Fruit fly (Drosophila melanogaster): ENCODE results near the gene Uros1.

Gene Uros1

DNA sequence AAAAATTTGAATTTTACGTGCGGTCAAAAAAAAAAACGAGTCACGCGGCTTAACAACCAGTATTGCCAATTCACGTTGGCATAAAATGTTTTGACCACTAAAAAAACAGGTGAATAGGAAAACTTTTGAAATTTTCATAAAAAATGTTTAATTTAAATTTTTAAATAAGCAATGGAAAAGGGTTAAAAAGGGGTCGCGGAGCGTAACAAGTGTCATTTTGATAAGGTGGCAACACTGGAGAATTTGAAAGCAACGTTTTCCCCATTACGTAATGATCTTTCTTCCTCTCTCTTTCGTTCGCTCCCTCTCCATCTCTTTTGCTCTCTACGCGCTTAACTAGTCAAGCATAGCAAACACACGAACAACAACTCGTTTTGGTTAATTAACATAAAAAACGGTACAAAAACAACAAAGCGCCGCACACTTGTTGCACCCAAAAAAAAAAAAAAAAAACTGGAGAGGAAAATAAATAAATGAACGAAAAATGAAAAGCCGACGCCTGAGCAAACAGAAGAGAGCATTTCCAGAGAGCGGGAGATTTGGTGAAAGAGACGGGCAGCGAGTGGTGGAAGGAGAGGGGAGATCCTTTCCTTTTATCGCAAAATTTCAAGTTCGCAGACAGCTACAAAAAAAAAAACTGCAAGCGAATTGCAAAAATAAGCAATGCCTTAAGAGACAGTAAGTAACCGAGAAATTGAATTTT lies 5.6 kb downstream of the Uros1 start (continued):
- TF ChIP-seq CG2120 (GFP tag; optimal IDR thresholded peaks at IDR 0.05) (peak; percentile 67), CG7745 (tag; optimal IDR thresholded peaks at IDR 0.05) (no peak), nau (GFP tag; optimal IDR thresholded peaks at IDR 0.05) (peak; percentile 68), unc-4 (GFP tag; IDR thresholded peaks at IDR 0.05; ENCODE audit: partially characterized antibody) (no peak), CG30403 (GFP tag; optimal IDR thresholded peaks at IDR 0.05) (peak; percentile 69), rib (GFP tag; IDR thresholded peaks at IDR 0.05) (no peak), CG3847 (GFP tag; IDR thresholded peaks at IDR 0.05) (no peak), CG2678 (tag; optimal IDR thresholded peaks at IDR 0.05) (peak; percentile 87), Adf1 (GFP tag; IDR thresholded peaks at IDR 0.05) (peak; percentile 37; the same call in 1 of the 2 replicates), esg (GFP tag; conservative IDR thresholded peaks at IDR 0.05) (peak; percentile 72), sim (GFP tag; IDR thresholded peaks at IDR 0.05) (no peak), btn (GFP tag; optimal IDR thresholded peaks at IDR 0.05) (peak; percentile 42), CG17829 (tag; optimal IDR thresholded peaks at IDR 0.05) (peak; percentile 78), croc (GFP tag; conservative IDR thresholded peaks at IDR 0.05) (peak; percentile 72), Taf1 (GFP tag; IDR thresholded peaks at IDR 0.05) (no peak), chn (GFP tag; optimal IDR thresholded peaks at IDR 0.05) (peak; percentile 70), gfzf (GFP tag; optimal IDR thresholded peaks at IDR 0.05) (no peak), CG12155 (GFP tag; optimal IDR thresholded peaks at IDR 0.05) (peak; percentile 67), MTF-1 (GFP tag; optimal IDR thresholded peaks at IDR 0.05; ENCODE audit: borderline replicate concordance) (peak; percentile 34), Xbp1 (GFP tag; optimal IDR thresholded peaks at IDR 0.05) (peak; percentile 76), shn (GFP tag; optimal IDR thresholded peaks at IDR 0.05) (peak; percentile 7), CG17568 (GFP tag; optimal IDR thresholded peaks at IDR 0.05) (peak; percentile 61), zfh2 (GFP tag; optimal IDR thresholded peaks at IDR 0.05) (peak; percentile 41), danr (GFP tag; IDR thresholded peaks at IDR 0.05) (peak; percentile 52; the same call in 1 of the 2 replicates), CG4328 (GFP tag; optimal IDR thresholded peaks at IDR 0.05) (peak; percentile 47), Hand (GFP tag; optimal IDR thresholded peaks at IDR 0.05) (peak; percentile 52), Dref (GFP tag; IDR thresholded peaks at IDR 0.05) (no peak), CG31224 (GFP tag; IDR thresholded peaks at IDR 0.05) (peak; percentile 36; the same call in 1 of the 2 replicates), ase (GFP tag; IDR thresholded peaks at IDR 0.05) (peak; percentile 76; the same call in 2 of the 3 replicates), Spps (tag; optimal IDR thresholded peaks at IDR 0.05) (peak; percentile 49), crol (GFP tag; IDR thresholded peaks at IDR 0.05) (no peak), CG9876 (GFP tag; optimal IDR thresholded peaks at IDR 0.05) (no peak), CG8944 (GFP tag; optimal IDR thresholded peaks at IDR 0.05) (peak; percentile 32), CG4730 (GFP tag; IDR thresholded peaks at IDR 0.05) (peak; percentile 52; the same call in 1 of the 2 replicates), salm (tag; optimal IDR thresholded peaks at IDR 0.05) (peak; percentile 77), zfh1 (GFP tag; IDR thresholded peaks at IDR 0.05) (peak; percentile 85), Hsf (GFP tag; optimal IDR thresholded peaks at IDR 0.05) (peak; percentile 77), CG11723 (GFP tag; optimal IDR thresholded peaks at IDR 0.05) (peak; percentile 56), HLHmδ (GFP tag; optimal IDR thresholded peaks at IDR 0.05) (no peak), row (GFP tag; IDR thresholded peaks at IDR 0.05) (peak; percentile 73), CG10267 (tag; optimal IDR thresholded peaks at IDR 0.05) (peak; percentile 68), tna (GFP tag; IDR thresholded peaks at IDR 0.05; ENCODE audit: partially characterized antibody) (no peak), sr (GFP tag; IDR thresholded peaks at IDR 0.05) (0 out of 3 replicates have a peak, but pooled peaks have one; percentile 38), pzg (GFP tag; optimal IDR thresholded peaks at IDR 0.05) (no peak), Sox100B (GFP tag; optimal IDR thresholded peaks at IDR 0.05) (peak; percentile 82), B-H2 (GFP tag; optimal IDR thresholded peaks at IDR 0.05) (no peak), Doc3 (GFP tag; IDR thresholded peaks at IDR 0.05; ENCODE audit: partially characterized antibody) (no peak), tx (GFP tag; optimal IDR thresholded peaks at IDR 0.05) (peak; percentile 31), gce (GFP tag; IDR thresholded peaks at IDR 0.05) (peak; percentile 73; the same call in 1 of the 3 replicates), gcm (GFP tag; optimal IDR thresholded peaks at IDR 0.05) (peak; percentile 78)

All from whole organism, embryonic.